Worm (Caenorhabditis elegans): ENCODE data around the gene mab-9.

DNA sequence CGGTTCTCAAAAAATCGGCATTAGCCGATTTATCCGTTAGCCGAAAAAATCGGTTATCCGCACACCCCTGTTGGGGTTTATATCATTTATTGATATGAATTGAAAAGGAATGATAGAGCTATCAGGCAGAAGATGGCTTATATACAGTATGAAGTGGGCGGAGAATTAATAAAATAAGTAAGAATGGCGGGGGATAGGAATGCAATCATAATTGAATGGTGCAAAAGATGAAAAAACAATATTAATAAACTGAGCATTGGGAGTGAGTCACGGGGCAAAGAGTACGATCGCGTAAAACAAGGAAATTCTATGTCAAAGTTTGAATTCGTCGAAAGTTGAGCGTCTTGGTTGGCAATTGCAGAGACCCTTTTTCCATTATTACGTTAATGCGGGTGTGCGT, 21.0 kb downstream of the mab-9 start, which contains the start of gene T27A1.2:
- no peak for TF ChIP-seq F13H6.1 (tag; optimal IDR thresholded peaks at IDR 0.05)
- no peak for TF ChIP-seq mbf-1 (tag; optimal IDR thresholded peaks at IDR 0.05)
- TF ChIP-seq fos-1 (tag; optimal IDR thresholded peaks at IDR 0.05) = no peak
- no peak for TF ChIP-seq lsy-2 (tag; optimal IDR thresholded peaks at IDR 0.05)
- no peak for TF ChIP-seq skn-1 (tag; optimal IDR thresholded peaks at IDR 0.05)
- no peak for TF ChIP-seq nhr-25 (tag; optimal IDR thresholded peaks at IDR 0.05)
- TF ChIP-seq ztf-11 (tag; optimal IDR thresholded peaks at IDR 0.05) = no peak
- TF ChIP-seq unc-39 (tag; optimal IDR thresholded peaks at IDR 0.05) = no peak
- no peak for TF ChIP-seq zag-1 (tag; optimal IDR thresholded peaks at IDR 0.05)
- TF ChIP-seq nhr-12 (tag; optimal IDR thresholded peaks at IDR 0.05) = no peak
- TF ChIP-seq ama-1 (optimal IDR thresholded peaks at IDR 0.05) = no peak
- TF ChIP-seq unc-62 (GFP tag; optimal IDR thresholded peaks at IDR 0.05) = no peak

Measured in whole organism, L2 larva.